Fruit fly (Drosophila melanogaster) whole organism, prepupa: ENCODE data around the gene CG33271.

Source experiments
- CG31627 ChIP-seq: fragments of 200-800 bp; sonication (Bioruptor generic); optimal IDR thresholded peaks from 3 replicates; lab custom pipeline; 2016; ENCODE audit warnings: missing biosample characterization, missing genetic modification characterization
- CG34406 ChIP-seq: fragments of 200-800 bp; sonication (Bioruptor generic); optimal IDR thresholded peaks from 3 replicates; lab custom pipeline; 2016; ENCODE audit warnings: missing biosample characterization, missing genetic modification characterization
- CG6163 ChIP-seq: fragments of 200-800 bp; sonication (Bioruptor generic); IDR thresholded peaks from 3 replicates; pipeline ENCODE4 v1.3.6; 2022; ENCODE audit warnings: missing biosample characterization, missing genetic modification characterization
- CG6276 ChIP-seq: fragments of 200-800 bp; sonication (Bioruptor generic); optimal IDR thresholded peaks from 2 replicates; lab custom pipeline; 2017; ENCODE audit warnings: missing biosample characterization, mild to moderate bottlenecking, missing genetic modification characterization
- CG6792 ChIP-seq: fragments of 200-800 bp; sonication (Bioruptor generic); optimal IDR thresholded peaks from 3 replicates; lab custom pipeline; 2016; ENCODE audit warnings: missing biosample characterization, missing genetic modification characterization
- CG7368 ChIP-seq: fragments of 200-800 bp; sonication (Bioruptor generic); optimal IDR thresholded peaks from 3 replicates; lab custom pipeline; 2016; ENCODE audit warnings: missing biosample characterization, missing genetic modification characterization
- Eip75B ChIP-seq: fragments of 200-800 bp; sonication (Bioruptor generic); optimal IDR thresholded peaks from 3 replicates; lab custom pipeline; 2016; ENCODE audit warnings: missing biosample characterization, missing genetic modification characterization
- Eip93F ChIP-seq: fragments of 200-800 bp; sonication (Bioruptor generic); optimal IDR thresholded peaks from 2 replicates; lab custom pipeline; 2016; ENCODE audit warnings: missing biosample characterization, mild to moderate bottlenecking, missing genetic modification characterization
- Ets96B ChIP-seq: fragments of 200-800 bp; optimal IDR thresholded peaks from 2 replicates; lab custom pipeline; 2019; ENCODE audit warnings: missing biosample characterization, mild to moderate bottlenecking, missing genetic modification characterization, moderate library complexity
- Gug ChIP-seq: fragments of 200-800 bp; sonication (Bioruptor generic); IDR thresholded peaks from 2 replicates; pipeline ENCODE4 v1.3.6; 2022; ENCODE audit warnings: missing biosample characterization, missing genetic modification characterization
- Sox15 ChIP-seq: fragments of 200-800 bp; sonication (Bioruptor generic); optimal IDR thresholded peaks from 3 replicates; lab custom pipeline; 2016; ENCODE audit warnings: missing biosample characterization, missing genetic modification characterization
- dsx ChIP-seq: fragments of 200-800 bp; optimal IDR thresholded peaks from 3 replicates; lab custom pipeline; 2019; ENCODE audit warnings: missing biosample characterization, mild to moderate bottlenecking, missing genetic modification characterization, moderate library complexity; ENCODE audit not compliant: poor library complexity, severe bottlenecking
- lz ChIP-seq: fragments of 200-800 bp; sonication (Bioruptor generic); optimal IDR thresholded peaks from 3 replicates; lab custom pipeline; 2016; ENCODE audit warnings: missing biosample characterization, missing genetic modification characterization
- topi ChIP-seq: fragments of 200-800 bp; sonication (Bioruptor generic); optimal IDR thresholded peaks from 3 replicates; lab custom pipeline; 2016; ENCODE audit warnings: missing biosample characterization, missing genetic modification characterization

DNA sequence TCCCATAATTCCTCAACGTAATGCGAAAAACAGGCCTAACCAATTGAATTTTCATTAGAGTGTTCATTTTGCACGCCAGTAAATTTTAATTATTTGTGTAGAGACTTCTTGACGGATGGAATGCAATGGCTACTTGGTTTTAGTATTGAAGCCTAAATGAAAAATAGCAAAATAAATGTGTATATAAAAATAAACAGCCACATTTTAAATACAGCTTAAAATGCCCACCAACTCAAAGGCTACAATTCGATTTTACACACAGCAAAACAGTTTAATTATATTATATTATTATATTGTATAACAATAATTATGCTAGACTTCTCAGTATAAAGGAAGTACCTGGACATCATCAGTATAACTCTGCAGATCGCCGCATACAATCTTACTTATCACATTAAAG lies 47.0 kb upstream of the CG33271 start, which contains the start of gene Akr1B:
- TF ChIP-seq lz (GFP tag; lab: Kevin White, UChicago) (no peak), Gug (no peak), CG6163 (GFP tag; lab: Robert Waterston, UW) (no peak), CG31627 (GFP tag; lab: Kevin White, UChicago) (no peak), CG6792 (no peak), dsx (GFP tag; lab: Kevin White, UChicago) (no peak), Eip93F (GFP tag; lab: Kevin White, UChicago) (no peak), Sox15 (no peak), CG34406 (GFP tag; lab: Kevin White, UChicago) (no peak), topi (no peak), CG6276 (GFP tag; lab: Kevin White, UChicago) (no peak), Eip75B (GFP tag; lab: Kevin White, UChicago) (no peak), Ets96B (tag; lab: Kevin White, UChicago) (no peak), CG7368 (GFP tag; lab: Kevin White, UChicago) (no peak)
